Worm (Caenorhabditis elegans): ENCODE measurements around the gene spp-29.

DNA sequence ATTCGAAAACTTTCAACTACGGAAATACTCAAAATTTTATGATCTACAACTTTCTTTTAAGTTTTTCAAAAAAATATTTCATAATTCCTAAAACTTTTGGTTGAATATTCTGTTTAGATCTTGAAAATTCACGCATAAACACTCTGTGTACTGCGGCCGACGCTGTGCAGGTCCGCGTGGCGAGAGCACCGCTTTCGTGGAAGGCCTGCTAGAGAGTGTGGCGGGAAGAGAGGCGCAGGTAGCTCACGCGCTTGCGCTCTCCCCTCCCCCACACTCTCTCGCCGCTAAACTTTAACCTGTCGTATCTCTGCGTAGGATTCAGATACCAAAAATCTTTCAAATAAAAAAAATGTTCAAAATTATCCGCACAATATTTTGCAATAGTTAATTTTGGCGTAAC is 13.4 kb downstream of the spp-29 start:
- TF ChIP-seq hmg-20 (GFP tag; IDR thresholded peaks at IDR 0.05) (no peak), nfya-1 (tag; optimal IDR thresholded peaks at IDR 0.05; ENCODE audit: borderline replicate concordance, insufficient read depth) (no peak), unc-62 (GFP tag; optimal IDR thresholded peaks at IDR 0.05) (no peak)

All from whole organism, young adult.